Worm (Caenorhabditis elegans) whole organism, late embryonic: ENCODE data around the gene F55B11.7.
A peak's percentile ranks its signal among the peaks of the same experiment; 100 is the strongest.
"Not testable (repeated sequence)": the region's sequence is repeated elsewhere in the genome, so short reads cannot be mapped to it uniquely, and the experiment has no call there.

Experiments used
- C08G9.2 ChIP-seq: sonication (generic microtip); optimal IDR thresholded peaks from 2 replicates; lab custom pipeline; 2016; ENCODE audit warnings: mild to moderate bottlenecking, missing genetic modification characterization, moderate library complexity, missing compliant biosample characterization
- F13H6.1 ChIP-seq: sonication (generic microtip); optimal IDR thresholded peaks from 2 replicates; lab custom pipeline; 2016; ENCODE audit warnings: missing genetic modification characterization, missing compliant biosample characterization
- K09A11.1 ChIP-seq: sonication (generic microtip); optimal IDR thresholded peaks from 2 replicates; lab custom pipeline; 2017; ENCODE audit warnings: antibody characterized with exemption, mild to moderate bottlenecking, missing genetic modification characterization, missing compliant biosample characterization; ENCODE audit not compliant: insufficient read depth
- ama-1 ChIP-seq: fragments of 150-350 bp; optimal IDR thresholded peaks from 2 replicates; lab custom pipeline; 2014
- ceh-14 ChIP-seq: sonication (generic microtip); optimal IDR thresholded peaks from 2 replicates; lab custom pipeline; 2016; ENCODE audit warnings: missing genotype, missing genetic modification characterization, missing compliant biosample characterization
- ceh-18 ChIP-seq: sonication (generic microtip); optimal IDR thresholded peaks from 2 replicates; lab custom pipeline; 2016; ENCODE audit warnings: missing genetic modification characterization, missing compliant biosample characterization
- ceh-19 ChIP-seq: fragments of 200-800 bp; sonication (Bioruptor generic); optimal IDR thresholded peaks from 2 replicates; lab custom pipeline; 2018; ENCODE audit warnings: mild to moderate bottlenecking, missing genetic modification characterization, missing compliant biosample characterization
- ceh-2 ChIP-seq: sonication (generic microtip); optimal IDR thresholded peaks from 2 replicates; lab custom pipeline; 2016; ENCODE audit warnings: missing genotype, missing genetic modification characterization, missing compliant biosample characterization
- ceh-24 ChIP-seq: sonication (generic microtip); optimal IDR thresholded peaks from 2 replicates; lab custom pipeline; 2016; ENCODE audit warnings: mild to moderate bottlenecking, missing genetic modification characterization, missing compliant biosample characterization
- ceh-31 ChIP-seq: sonication (generic microtip); optimal IDR thresholded peaks from 2 replicates; lab custom pipeline; 2016; ENCODE audit warnings: missing genetic modification characterization, missing compliant biosample characterization
- ceh-34 ChIP-seq: sonication (generic microtip); optimal IDR thresholded peaks from 2 replicates; lab custom pipeline; 2016; ENCODE audit warnings: mild to moderate bottlenecking, missing genetic modification characterization, missing compliant biosample characterization
- ceh-48 ChIP-seq: sonication (generic microtip); optimal IDR thresholded peaks from 2 replicates; lab custom pipeline; 2016; ENCODE audit warnings: missing genetic modification characterization, inconsistent platforms, missing compliant biosample characterization
- ceh-6 ChIP-seq: fragments of 200-800 bp; sonication (Bioruptor generic); optimal IDR thresholded peaks from 2 replicates; lab custom pipeline; 2018; ENCODE audit warnings: mild to moderate bottlenecking, missing genetic modification characterization, missing compliant biosample characterization
- ceh-9 ChIP-seq: sonication (generic microtip); optimal IDR thresholded peaks from 2 replicates; lab custom pipeline; 2016; ENCODE audit warnings: mild to moderate bottlenecking, missing genetic modification characterization, inconsistent platforms, missing compliant biosample characterization
- che-1 ChIP-seq: sonication (generic microtip); optimal IDR thresholded peaks from 2 replicates; lab custom pipeline; 2016; ENCODE audit warnings: mild to moderate bottlenecking, missing genetic modification characterization, missing compliant biosample characterization
- elt-2 ChIP-seq: sonication (generic microtip); optimal IDR thresholded peaks from 2 replicates; lab custom pipeline; 2016; ENCODE audit warnings: missing genetic modification reagents, missing genetic modification characterization, missing compliant biosample characterization
- elt-4 ChIP-seq: sonication (generic microtip); optimal IDR thresholded peaks from 2 replicates; lab custom pipeline; 2016; ENCODE audit warnings: missing genetic modification characterization, missing compliant biosample characterization
- eyg-1 ChIP-seq: sonication (generic microtip); optimal IDR thresholded peaks from 2 replicates; lab custom pipeline; 2016; ENCODE audit warnings: missing genotype, missing genetic modification characterization, missing compliant biosample characterization
- fax-1 ChIP-seq: sonication (generic microtip); optimal IDR thresholded peaks from 2 replicates; lab custom pipeline; 2016; ENCODE audit warnings: missing genotype, missing genetic modification characterization, missing compliant biosample characterization
- fkh-10 ChIP-seq: fragments of 150-350 bp; optimal IDR thresholded peaks from 2 replicates; lab custom pipeline; 2014; ENCODE audit warnings: missing biosample characterization, missing genetic modification reagents, missing genetic modification characterization
- fkh-6 ChIP-seq: sonication (generic microtip); optimal IDR thresholded peaks from 2 replicates; lab custom pipeline; 2016; ENCODE audit warnings: missing genetic modification characterization, missing compliant biosample characterization
- hlh-13 ChIP-seq: fragments of 200-800 bp; sonication (Bioruptor generic); optimal IDR thresholded peaks from 2 replicates; lab custom pipeline; 2018; ENCODE audit warnings: mild to moderate bottlenecking, missing genetic modification characterization, missing compliant biosample characterization
- hlh-30 ChIP-seq: sonication (generic microtip); optimal IDR thresholded peaks from 2 replicates; lab custom pipeline; 2017; ENCODE audit warnings: antibody characterized with exemption, missing genetic modification characterization, missing compliant biosample characterization; ENCODE audit not compliant: insufficient read depth
- hlh-8 ChIP-seq: sonication (generic microtip); optimal IDR thresholded peaks from 2 replicates; lab custom pipeline; 2016; ENCODE audit warnings: missing genotype, missing genetic modification characterization, missing compliant biosample characterization
- lin-11 ChIP-seq: fragments of 200-800 bp; sonication (Bioruptor generic); optimal IDR thresholded peaks from 2 replicates; lab custom pipeline; 2018; ENCODE audit warnings: mild to moderate bottlenecking, missing genetic modification characterization, missing compliant biosample characterization
- madf-2 ChIP-seq: sonication (generic microtip); optimal IDR thresholded peaks from 2 replicates; lab custom pipeline; 2017; ENCODE audit warnings: missing genetic modification characterization, missing compliant biosample characterization
- mec-3 ChIP-seq: sonication (generic microtip); optimal IDR thresholded peaks from 2 replicates; lab custom pipeline; 2016; ENCODE audit warnings: borderline replicate concordance, missing genetic modification characterization, missing compliant biosample characterization
- nfya-1 ChIP-seq: sonication (generic microtip); optimal IDR thresholded peaks from 2 replicates; lab custom pipeline; 2017; ENCODE audit warnings: missing genetic modification characterization, mild to moderate bottlenecking, missing compliant biosample characterization, antibody characterized with exemption, moderate library complexity
- odd-2 ChIP-seq: sonication (generic microtip); optimal IDR thresholded peaks from 2 replicates; lab custom pipeline; 2017; ENCODE audit warnings: antibody characterized with exemption, mild to moderate bottlenecking, missing genetic modification characterization, missing compliant biosample characterization
- pag-3 ChIP-seq: sonication (generic microtip); optimal IDR thresholded peaks from 2 replicates; lab custom pipeline; 2016; ENCODE audit warnings: missing compliant biosample characterization, missing genetic modification characterization, borderline replicate concordance
- pax-1 ChIP-seq: fragments of 150-350 bp; optimal IDR thresholded peaks from 2 replicates; lab custom pipeline; 2014; ENCODE audit warnings: missing biosample characterization, missing genetic modification characterization
- pha-4 ChIP-seq: fragments of 150-350 bp; optimal IDR thresholded peaks from 2 replicates; lab custom pipeline; 2018; ENCODE audit warnings: missing biosample characterization, missing genetic modification reagents, missing genetic modification characterization
- pqm-1 ChIP-seq: sonication (generic microtip); optimal IDR thresholded peaks from 2 replicates; lab custom pipeline; 2016; ENCODE audit warnings: missing genetic modification characterization, missing compliant biosample characterization
- ref-2 ChIP-seq: sonication (generic microtip); optimal IDR thresholded peaks from 2 replicates; lab custom pipeline; 2016; ENCODE audit warnings: missing genetic modification characterization, missing compliant biosample characterization
- rnt-1 ChIP-seq: sonication (generic microtip); optimal IDR thresholded peaks from 2 replicates; lab custom pipeline; 2016; ENCODE audit warnings: missing genetic modification characterization, missing compliant biosample characterization
- sdc-2 ChIP-seq: sonication (generic microtip); optimal IDR thresholded peaks from 2 replicates; lab custom pipeline; 2016; ENCODE audit warnings: missing genotype, missing genetic modification characterization, missing compliant biosample characterization
- syd-9 ChIP-seq: sonication (generic microtip); optimal IDR thresholded peaks from 2 replicates; lab custom pipeline; 2016; ENCODE audit warnings: mild to moderate bottlenecking, missing genetic modification characterization, moderate library complexity, missing compliant biosample characterization
- tbx-2 ChIP-seq: sonication (generic microtip); optimal IDR thresholded peaks from 2 replicates; lab custom pipeline; 2016; ENCODE audit warnings: missing genetic modification characterization, missing compliant biosample characterization
- tbx-7 ChIP-seq: sonication (generic microtip); optimal IDR thresholded peaks from 2 replicates; lab custom pipeline; 2016; ENCODE audit warnings: missing genotype, missing genetic modification characterization, missing compliant biosample characterization
- unc-3 ChIP-seq, 2 experiments: fragments of 200-800 bp in 1 of 2; sonication (Bioruptor generic) in 1 of 2; sonication (generic microtip) in 1 of 2; conservative IDR thresholded peaks in 1 of 2; optimal IDR thresholded peaks in 1 of 2; 2 replicates each; pipeline versions ENCODE4 v1.3.6 to Lab custom; 2016 to 2022; ENCODE audit warnings: missing compliant biosample characterization in 2 of 2, missing genetic modification characterization in 2 of 2, missing genetic modification reagents in 1 of 2
- unc-42 ChIP-seq: sonication (generic microtip); optimal IDR thresholded peaks from 2 replicates; lab custom pipeline; 2016; ENCODE audit warnings: missing genotype, missing genetic modification characterization, missing compliant biosample characterization
- unc-55 ChIP-seq: sonication (generic microtip); optimal IDR thresholded peaks from 2 replicates; lab custom pipeline; 2017; ENCODE audit warnings: missing biosample characterization, missing genetic modification reagents, missing genetic modification characterization
- unc-86 ChIP-seq: sonication (generic microtip); optimal IDR thresholded peaks from 2 replicates; lab custom pipeline; 2016; ENCODE audit warnings: missing genetic modification characterization, missing compliant biosample characterization
- ztf-16 ChIP-seq: sonication (generic microtip); optimal IDR thresholded peaks from 2 replicates; lab custom pipeline; 2017; ENCODE audit warnings: missing genetic modification characterization, missing compliant biosample characterization

The F55B11.7 gene

ce11 chrIV:14373814-14374213 is 48.0 kb downstream of the F55B11.7 start, which contains the start of gene Y67A10A.7:
Gene Y67A10A.7, plus strand, starts transcription at chrIV:14374114.
- TF ChIP-seq unc-3 (GFP tag; conservative IDR thresholded peaks at IDR 0.05; lab: Robert Waterston, UW); unc-3 (tag; optimal IDR thresholded peaks at IDR 0.05; lab: Kevin White, UChicago); unc-86 (tag; lab: Kevin White, UChicago); elt-2 (tag; lab: Kevin White, UChicago): not testable (repeated sequence)
- TF ChIP-seq, all 69 proteins: peak for 0; not testable (repeated sequence) for 69

ce11 chrIV:14371639-14372038 is 50.2 kb downstream of the F55B11.7 start:
- TF ChIP-seq che-1 (peak; percentile 3), ceh-19 (GFP tag; lab: Kevin White, UChicago) (peak; percentile 75), fkh-10 (GFP tag; lab: Kevin White, UChicago) (peak; percentile 59), fax-1 (tag; lab: Kevin White, UChicago) (no peak), rnt-1 (no peak), ceh-6 (GFP tag; lab: Kevin White, UChicago) (no peak), ceh-34 (peak; percentile 41), eyg-1 (no peak), ceh-48 (tag; lab: Kevin White, UChicago) (peak; percentile 72), elt-2 (tag; lab: Kevin White, UChicago) (no peak), ref-2 (no peak), hlh-8 (tag; lab: Kevin White, UChicago) (no peak), syd-9 (tag; lab: Kevin White, UChicago) (peak; percentile 44), hlh-30 (tag; lab: Kevin White, UChicago) (no peak), unc-55 (GFP tag; lab: Kevin White, UChicago) (peak; percentile 24), pqm-1 (no peak), ceh-18 (tag; lab: Kevin White, UChicago) (peak; percentile 46), ztf-16 (no peak), madf-2 (no peak), ama-1 (lab: Kevin White, UChicago) (no peak), pax-1 (tag; lab: Kevin White, UChicago) (no peak), tbx-7 (tag; lab: Kevin White, UChicago) (no peak), C08G9.2 (tag; lab: Kevin White, UChicago) (peak; percentile 31), pha-4 (tag; lab: Kevin White, UChicago) (no peak), nfya-1 (tag; lab: Kevin White, UChicago) (peak; percentile 77), ceh-2 (tag; lab: Kevin White, UChicago) (no peak), pag-3 (tag; lab: Kevin White, UChicago) (peak; percentile 20), fkh-6 (tag; lab: Kevin White, UChicago) (no peak), unc-42 (tag; lab: Kevin White, UChicago) (peak; percentile 85), sdc-2 (tag; lab: Kevin White, UChicago) (peak; percentile 26), mec-3 (no peak), unc-86 (tag; lab: Kevin White, UChicago) (no peak), lin-11 (tag; lab: Kevin White, UChicago) (no peak), ceh-24 (tag; lab: Kevin White, UChicago) (no peak), K09A11.1 (no peak), tbx-2 (tag; lab: Kevin White, UChicago) (peak; percentile 59), ceh-14 (peak; percentile 66), hlh-13 (GFP tag; lab: Kevin White, UChicago) (no peak), ceh-31 (tag; lab: Kevin White, UChicago) (peak; percentile 82), F13H6.1 (no peak), elt-4 (tag; lab: Kevin White, UChicago) (no peak), unc-3 (GFP tag; conservative IDR thresholded peaks at IDR 0.05; lab: Robert Waterston, UW) (no peak), unc-3 (tag; optimal IDR thresholded peaks at IDR 0.05; lab: Kevin White, UChicago) (no peak), ceh-9 (tag; lab: Kevin White, UChicago) (no peak), odd-2 (no peak)
